Fruit fly (Drosophila melanogaster) whole organism, embryonic: ENCODE measurements around the gene CG3603.

Experiments used
- Blimp-1 ChIP-seq: fragments of 200-800 bp; sonication (Bioruptor generic); optimal IDR thresholded peaks from 3 replicates; lab custom pipeline; 2018; ENCODE audit warnings: missing biosample characterization, missing genetic modification characterization, mild to moderate bottlenecking, moderate library complexity, missing genetic modification reagents
- CG10979 ChIP-seq: fragments of 200-800 bp; sonication (Bioruptor generic); optimal IDR thresholded peaks from 2 replicates; lab custom pipeline; 2018; ENCODE audit warnings: missing biosample characterization, mild to moderate bottlenecking, missing genetic modification characterization, moderate library complexity
- CG11560 ChIP-seq: fragments of 200-800 bp; sonication (Bioruptor generic); IDR thresholded peaks from 3 replicates; pipeline ENCODE4 v1.3.6; 2022; ENCODE audit warnings: missing biosample characterization, missing genetic modification characterization
- CG13123 ChIP-seq: fragments of 200-800 bp; sonication (Bioruptor generic); optimal IDR thresholded peaks from 2 replicates; lab custom pipeline; 2016; ENCODE audit warnings: missing biosample characterization, missing genetic modification characterization
- CG13424 ChIP-seq: fragments of 200-800 bp; sonication (Bioruptor generic); optimal IDR thresholded peaks from 2 replicates; lab custom pipeline; 2019; ENCODE audit warnings: missing biosample characterization, mild to moderate bottlenecking, missing genetic modification characterization, moderate library complexity
- CG14710 ChIP-seq: fragments of 200-800 bp; sonication (Bioruptor generic); optimal IDR thresholded peaks from 3 replicates; lab custom pipeline; 2019; ENCODE audit warnings: missing biosample characterization, mild to moderate bottlenecking, missing genetic modification characterization, moderate library complexity
- CG17361 ChIP-seq: fragments of 200-800 bp; sonication (Bioruptor generic); IDR thresholded peaks from 3 replicates; pipeline ENCODE4 v1.3.6; 2022; ENCODE audit warnings: missing biosample characterization, missing genetic modification characterization
- CG17802 ChIP-seq: fragments of 200-800 bp; sonication (Bioruptor generic); optimal IDR thresholded peaks from 2 replicates; lab custom pipeline; 2018; ENCODE audit warnings: missing biosample characterization, mild to moderate bottlenecking, missing genetic modification characterization, moderate library complexity
- CG17829 ChIP-seq: fragments of 200-800 bp; optimal IDR thresholded peaks from 2 replicates; lab custom pipeline; 2019; ENCODE audit warnings: missing biosample characterization, mild to moderate bottlenecking, missing genetic modification characterization, moderate library complexity
- CG18262 ChIP-seq: fragments of 200-800 bp; optimal IDR thresholded peaks from 3 replicates; lab custom pipeline; 2019; ENCODE audit warnings: missing biosample characterization, mild to moderate bottlenecking, missing genetic modification characterization, moderate library complexity
- CG2678 ChIP-seq: fragments of 200-800 bp; sonication (Bioruptor generic); optimal IDR thresholded peaks from 3 replicates; lab custom pipeline; 2019; ENCODE audit warnings: missing biosample characterization, mild to moderate bottlenecking, missing genetic modification characterization, moderate library complexity
- CG34376 ChIP-seq: fragments of 200-800 bp; sonication (Bioruptor generic); optimal IDR thresholded peaks from 2 replicates; lab custom pipeline; 2018; ENCODE audit warnings: missing biosample characterization, mild to moderate bottlenecking, missing genetic modification characterization
- CG5180 ChIP-seq: fragments of 200-800 bp; sonication (Bioruptor generic); optimal IDR thresholded peaks from 3 replicates; lab custom pipeline; 2017; ENCODE audit warnings: missing biosample characterization, missing genetic modification characterization, mild to moderate bottlenecking, moderate library complexity, missing genetic modification reagents
- CG5953 ChIP-seq: fragments of 200-800 bp; sonication (Bioruptor generic); IDR thresholded peaks from 2 replicates; pipeline ENCODE4 v1.3.6; 2022; ENCODE audit warnings: missing biosample characterization, missing genetic modification characterization
- CG7745 ChIP-seq: fragments of 200-800 bp; sonication (Bioruptor generic); optimal IDR thresholded peaks from 2 replicates; lab custom pipeline; 2018; ENCODE audit warnings: missing biosample characterization, mild to moderate bottlenecking, missing genetic modification characterization, moderate library complexity
- CG8359 ChIP-seq: fragments of 200-800 bp; sonication (Bioruptor generic); optimal IDR thresholded peaks from 2 replicates; lab custom pipeline; 2017; ENCODE audit warnings: missing biosample characterization, mild to moderate bottlenecking, missing genetic modification characterization, borderline replicate concordance
- CTCF ChIP-seq: fragments of 200-800 bp; sonication (Bioruptor generic); optimal IDR thresholded peaks from 2 replicates; lab custom pipeline; 2017; ENCODE audit warnings: missing biosample characterization, mild to moderate bottlenecking, missing genetic modification characterization, moderate library complexity
- Chrac-16 ChIP-seq: fragments of 200-800 bp; sonication (Bioruptor generic); optimal IDR thresholded peaks from 3 replicates; lab custom pipeline; 2016; ENCODE audit warnings: missing biosample characterization, missing genetic modification characterization
- Doc2 ChIP-seq: fragments of 200-800 bp; sonication (Bioruptor generic); IDR thresholded peaks from 2 replicates; pipeline ENCODE4 v1.3.6; 2022; ENCODE audit warnings: missing biosample characterization, missing genetic modification characterization
- Elba2 ChIP-seq: fragments of 200-800 bp; sonication (Bioruptor generic); optimal IDR thresholded peaks from 3 replicates; lab custom pipeline; 2016; ENCODE audit warnings: missing biosample characterization, missing genetic modification characterization
- Gug ChIP-seq: fragments of 200-800 bp; sonication (Bioruptor generic); IDR thresholded peaks from 4 replicates; pipeline ENCODE4 v1.3.6; 2022; ENCODE audit warnings: missing biosample characterization, missing genetic modification characterization
- Hand ChIP-seq: fragments of 200-800 bp; sonication (Bioruptor generic); optimal IDR thresholded peaks from 2 replicates; lab custom pipeline; 2017; ENCODE audit warnings: mild to moderate bottlenecking, missing biosample characterization, missing genetic modification reagents, missing genetic modification characterization
- Hr78 ChIP-seq, 2 experiments: fragments of 200-800 bp in 1 of 2; fragments of >200 bp in 1 of 2; sonication (Bioruptor generic) in 1 of 2; optimal IDR thresholded peaks; 2 replicates each; lab custom pipeline; 2017 to 2019; ENCODE audit warnings: missing biosample characterization in 2 of 2, missing genetic modification characterization in 2 of 2, mild to moderate bottlenecking in 1 of 2, moderate library complexity in 1 of 2
- Sox100B ChIP-seq: fragments of 200-800 bp; sonication (Bioruptor generic); optimal IDR thresholded peaks from 3 replicates; lab custom pipeline; 2018; ENCODE audit warnings: missing biosample characterization, mild to moderate bottlenecking, missing genetic modification characterization
- Ssrp ChIP-seq: fragments of 200-800 bp; sonication (Bioruptor generic); optimal IDR thresholded peaks from 2 replicates; lab custom pipeline; 2018; ENCODE audit warnings: missing biosample characterization, mild to moderate bottlenecking, missing genetic modification characterization, moderate library complexity
- Tbp ChIP-seq: fragments of >200 bp; optimal IDR thresholded peaks from 2 replicates; lab custom pipeline; 2018; ENCODE audit warnings: missing biosample characterization, missing genetic modification characterization
- bigmax ChIP-seq: fragments of 200-800 bp; sonication (Bioruptor generic); optimal IDR thresholded peaks from 2 replicates; lab custom pipeline; 2018; ENCODE audit warnings: missing biosample characterization, mild to moderate bottlenecking, missing genetic modification characterization
- bsh ChIP-seq, 2 experiments: fragments of 200-800 bp; sonication (Bioruptor generic); optimal IDR thresholded peaks; 2 replicates each; lab custom pipeline; 2017 to 2018; ENCODE audit warnings: mild to moderate bottlenecking in 2 of 2, missing biosample characterization in 2 of 2, missing genetic modification characterization in 2 of 2, moderate library complexity in 1 of 2
- cad ChIP-seq: fragments of >200 bp; optimal IDR thresholded peaks from 2 replicates; lab custom pipeline; 2017; ENCODE audit warnings: missing biosample characterization, missing genetic modification characterization
- caup ChIP-seq: fragments of 200-800 bp; sonication (Bioruptor generic); optimal IDR thresholded peaks from 3 replicates; lab custom pipeline; 2017; ENCODE audit warnings: missing biosample characterization, mild to moderate bottlenecking, missing genetic modification characterization, moderate library complexity; ENCODE audit not compliant: severe bottlenecking
- corto ChIP-seq: fragments of 200-800 bp; sonication (Bioruptor generic); optimal IDR thresholded peaks from 2 replicates; lab custom pipeline; 2016; ENCODE audit warnings: missing biosample characterization, mild to moderate bottlenecking, missing genetic modification characterization, moderate library complexity
- croc ChIP-seq: fragments of 200-800 bp; sonication (Bioruptor generic); conservative IDR thresholded peaks from 3 replicates; pipeline ENCODE4 v1.3.6; 2022; ENCODE audit warnings: missing biosample characterization, missing genetic modification characterization
- dmrt11E ChIP-seq: fragments of 200-800 bp; sonication (Bioruptor generic); optimal IDR thresholded peaks from 3 replicates; lab custom pipeline; 2018; ENCODE audit warnings: missing biosample characterization, mild to moderate bottlenecking, missing genetic modification characterization, moderate library complexity
- en ChIP-seq: fragments of 200-800 bp; sonication (Bioruptor generic); optimal IDR thresholded peaks from 2 replicates; lab custom pipeline; 2016; ENCODE audit warnings: missing biosample characterization, missing genetic modification characterization
- fd96Cb ChIP-seq: fragments of 200-800 bp; sonication (Bioruptor generic); optimal IDR thresholded peaks from 2 replicates; lab custom pipeline; 2018; ENCODE audit warnings: missing biosample characterization, mild to moderate bottlenecking, missing genetic modification characterization, moderate library complexity
- gem ChIP-seq: fragments of 200-800 bp; sonication (Bioruptor generic); optimal IDR thresholded peaks from 2 replicates; lab custom pipeline; 2019; ENCODE audit warnings: missing biosample characterization, mild to moderate bottlenecking, missing genetic modification characterization, moderate library complexity
- lilli ChIP-seq: fragments of 200-800 bp; sonication (Bioruptor generic); optimal IDR thresholded peaks from 3 replicates; lab custom pipeline; 2016; ENCODE audit warnings: missing biosample characterization, missing genetic modification characterization
- lola ChIP-seq, 3 experiments: fragments of >200 bp in 2 of 3; fragments of 200-800 bp in 1 of 3; sonication (Bioruptor generic) in 1 of 3; optimal IDR thresholded peaks; 2 replicates each; lab custom pipeline; 2017 to 2019; ENCODE audit warnings: missing biosample characterization in 3 of 3, missing genetic modification characterization in 3 of 3, mild to moderate bottlenecking in 1 of 3, moderate library complexity in 1 of 3
- mirr ChIP-seq: fragments of 200-800 bp; sonication (Bioruptor generic); optimal IDR thresholded peaks from 3 replicates; lab custom pipeline; 2018; ENCODE audit warnings: missing biosample characterization, mild to moderate bottlenecking, missing genetic modification characterization
- nmo ChIP-seq: fragments of 200-800 bp; sonication (Bioruptor generic); optimal IDR thresholded peaks from 2 replicates; lab custom pipeline; 2018; ENCODE audit warnings: missing biosample characterization, mild to moderate bottlenecking, missing genetic modification characterization, moderate library complexity
- odd ChIP-seq: fragments of 200-800 bp; sonication (Bioruptor generic); optimal IDR thresholded peaks from 2 replicates; lab custom pipeline; 2017; ENCODE audit warnings: missing biosample characterization, mild to moderate bottlenecking, missing genetic modification characterization
- phol ChIP-seq: fragments of 200-800 bp; sonication (Bioruptor generic); optimal IDR thresholded peaks from 3 replicates; lab custom pipeline; 2018; ENCODE audit warnings: missing biosample characterization, mild to moderate bottlenecking, missing genetic modification characterization, moderate library complexity
- ranshi ChIP-seq: fragments of 200-800 bp; sonication (Bioruptor generic); IDR thresholded peaks from 2 replicates; pipeline ENCODE4 v1.3.6; 2022; ENCODE audit warnings: missing biosample characterization, missing genetic modification characterization
- sc ChIP-seq, 3 experiments: fragments of >200 bp in 2 of 3; fragments of 200-800 bp in 1 of 3; sonication (Bioruptor generic) in 1 of 3; optimal IDR thresholded peaks; 2 replicates in 2 of 3; 3 replicates in 1 of 3; lab custom pipeline; 2017; ENCODE audit warnings: mild to moderate bottlenecking in 1 of 3, missing biosample characterization in 1 of 3, missing genetic modification characterization in 1 of 3, missing genetic modification reagents in 1 of 3
- shn ChIP-seq: fragments of 200-800 bp; sonication (Bioruptor generic); optimal IDR thresholded peaks from 3 replicates; lab custom pipeline; 2016; ENCODE audit warnings: missing biosample characterization, missing genetic modification characterization
- sqz ChIP-seq: fragments of 200-800 bp; sonication (Bioruptor generic); optimal IDR thresholded peaks from 3 replicates; lab custom pipeline; 2018; ENCODE audit warnings: missing biosample characterization, mild to moderate bottlenecking, missing genetic modification characterization
- tap ChIP-seq: fragments of 200-800 bp; optimal IDR thresholded peaks from 3 replicates; lab custom pipeline; 2019; ENCODE audit warnings: missing biosample characterization, mild to moderate bottlenecking, missing genetic modification characterization, moderate library complexity
- usp ChIP-seq: fragments of >200 bp; optimal IDR thresholded peaks from 2 replicates; lab custom pipeline; 2017; ENCODE audit warnings: missing biosample characterization, missing genetic modification characterization

CG3603 gene

dm6 chrX:2977857-2978473 is 30.1 kb downstream of the CG3603 start (continued):
- TF ChIP-seq en (GFP tag; lab: Kevin White, UChicago), result no peak
- no peak for TF ChIP-seq cad
- TF ChIP-seq CG13123 (GFP tag; lab: Kevin White, UChicago), result no peak
- peak; percentile 40 for TF ChIP-seq Chrac-16 (GFP tag; lab: Kevin White, UChicago)
- no peak for TF ChIP-seq Gug (GFP tag; lab: Robert Waterston, UW)
- TF ChIP-seq CTCF (GFP tag; lab: Kevin White, UChicago), result no peak
- TF ChIP-seq tap (tag; lab: Kevin White, UChicago), result no peak
- no peak for TF ChIP-seq bigmax (GFP tag; lab: Kevin White, UChicago)
- TF ChIP-seq mirr (GFP tag; lab: Kevin White, UChicago), result no peak
- no peak for TF ChIP-seq Tbp (GFP tag; lab: Kevin White, UChicago)
- peak; percentile 27 for TF ChIP-seq Sox100B (GFP tag; lab: Kevin White, UChicago)
- TF ChIP-seq usp (GFP tag; lab: Kevin White, UChicago), result no peak
- no peak for TF ChIP-seq Hand (GFP tag; lab: Kevin White, UChicago)
- no peak for TF ChIP-seq Hr78 (GFP tag; optimal IDR thresholded peaks at IDR 0.05; lab: Kevin White, UChicago)
- no peak for TF ChIP-seq Elba2 (GFP tag; lab: Kevin White, UChicago)
- TF ChIP-seq sc (optimal IDR thresholded peaks at IDR 0.05; lab: Kevin White, UChicago), result no peak
- no peak for TF ChIP-seq sc (GFP tag; optimal IDR thresholded peaks at IDR 0.05; lab: Kevin White, UChicago)
- no peak for TF ChIP-seq CG5953
- TF ChIP-seq corto, result no peak
- TF ChIP-seq phol (tag; lab: Kevin White, UChicago), result peak; percentile 60
- TF ChIP-seq ranshi, result no peak; the same call in 1 of the 2 replicates
- no peak for TF ChIP-seq shn
- TF ChIP-seq bsh (GFP tag; optimal IDR thresholded peaks at IDR 0.05; lab: Kevin White, UChicago), result peak in 1 of 2 experiments; percentile 59
- TF ChIP-seq CG11560, result no peak
- TF ChIP-seq caup (GFP tag; lab: Kevin White, UChicago), result no peak
- no peak for TF ChIP-seq CG5180 (GFP tag; lab: Kevin White, UChicago)
- no peak for TF ChIP-seq CG34376 (GFP tag; lab: Kevin White, UChicago)
- TF ChIP-seq, all 482 proteins: peak for 132

dm6 chrX:2980290-2980689 is 32.5 kb downstream of the CG3603 start:
- TF ChIP-seq sqz (GFP tag; lab: Kevin White, UChicago), result peak; percentile 14
- peak; percentile 37 for TF ChIP-seq Blimp-1 (GFP tag; lab: Kevin White, UChicago)
- no peak for TF ChIP-seq CG8359 (GFP tag; lab: Kevin White, UChicago)
- TF ChIP-seq CG13424 (tag; lab: Kevin White, UChicago), result peak; percentile 3
- TF ChIP-seq bsh (GFP tag; optimal IDR thresholded peaks at IDR 0.05; lab: Kevin White, UChicago), result peak in 1 of 2 experiments; percentile 49
- TF ChIP-seq lola (GFP tag; optimal IDR thresholded peaks at IDR 0.05; lab: Kevin White, UChicago), result peak in 1 of 3 experiments; percentile 32
- TF ChIP-seq CG17361 (GFP tag; lab: Robert Waterston, UW), result peak; percentile 35; the same call in 1 of the 3 replicates
- peak; percentile 2 for TF ChIP-seq CG2678 (tag; lab: Kevin White, UChicago)
- peak; percentile 4 for TF ChIP-seq fd96Cb (tag; lab: Kevin White, UChicago)
- peak; percentile 41 for TF ChIP-seq gem (tag; lab: Kevin White, UChicago)
- TF ChIP-seq Ssrp (tag; lab: Kevin White, UChicago), result peak; percentile 24
- TF ChIP-seq phol (tag; lab: Kevin White, UChicago), result peak; percentile 35
- peak; percentile 49 for TF ChIP-seq CG10979 (tag; lab: Kevin White, UChicago)
- no peak for TF ChIP-seq odd (GFP tag; lab: Kevin White, UChicago)
- no peak for TF ChIP-seq CG17802 (tag; lab: Kevin White, UChicago)
- TF ChIP-seq Doc2 (GFP tag; lab: Robert Waterston, UW), result no peak
- TF ChIP-seq CG7745 (tag; lab: Kevin White, UChicago), result no peak
- peak; percentile 17; the same call in 1 of the 3 replicates for TF ChIP-seq croc (GFP tag; lab: Robert Waterston, UW)
- TF ChIP-seq lilli, result no peak
- TF ChIP-seq CG14710 (tag; lab: Kevin White, UChicago), result peak; percentile 5
- TF ChIP-seq dmrt11E (tag; lab: Kevin White, UChicago), result peak; percentile 27
- TF ChIP-seq nmo, result peak; percentile 26
- peak; percentile 55 for TF ChIP-seq CG18262
- TF ChIP-seq CG17829 (tag; lab: Kevin White, UChicago), result peak; percentile 2
